Worm (Caenorhabditis elegans) whole organism, young adult: ENCODE measurements around the gene nmur-1.

Experiments
- K12H6.12 ChIP-seq: fragments of 200-800 bp; sonication (Bioruptor generic); optimal IDR thresholded peaks from 2 replicates; lab custom pipeline; 2018; ENCODE audit warnings: mild to moderate bottlenecking, missing genetic modification characterization, missing compliant biosample characterization
- Y67H2A.10 ChIP-seq: fragments of 200-800 bp; sonication (Bioruptor generic); conservative IDR thresholded peaks from 2 replicates; pipeline ENCODE4 v1.3.6; 2022; ENCODE audit warnings: missing genetic modification reagents, missing genetic modification characterization, missing compliant biosample characterization
- Y95B8A.8 ChIP-seq: fragments of 200-800 bp; sonication (Bioruptor generic); IDR thresholded peaks from 2 replicates; pipeline ENCODE4 v1.3.6; 2022; ENCODE audit warnings: missing genetic modification reagents, missing genetic modification characterization, missing compliant biosample characterization
- ama-1 ChIP-seq, 3 experiments: fragments of 150-350 bp in 1 of 3; sonication (generic microtip) in 2 of 3; optimal IDR thresholded peaks; 2 replicates each; lab custom pipeline; 2014 to 2018; ENCODE audit warnings: missing biosample characterization in 2 of 3, missing genetic modification characterization in 2 of 3, missing genetic modification reagents in 2 of 3
- bed-1 ChIP-seq: fragments of 200-800 bp; sonication (Bioruptor generic); IDR thresholded peaks from 2 replicates; pipeline ENCODE4 v1.3.6; 2022; ENCODE audit warnings: missing genetic modification reagents, missing genetic modification characterization, missing compliant biosample characterization
- dpl-1 ChIP-seq: fragments of 150-350 bp; optimal IDR thresholded peaks from 2 replicates; lab custom pipeline; 2014; ENCODE audit warnings: missing biosample characterization, missing genetic modification reagents, missing genetic modification characterization
- gei-17 ChIP-seq: fragments of 200-800 bp; sonication (Bioruptor generic); optimal IDR thresholded peaks from 2 replicates; lab custom pipeline; 2018; ENCODE audit warnings: mild to moderate bottlenecking, missing genetic modification characterization, missing compliant biosample characterization
- him-1 ChIP-seq: sonication (generic microtip); optimal IDR thresholded peaks from 2 replicates; lab custom pipeline; 2016; ENCODE audit warnings: missing genotype, missing genetic modification reagents, missing genetic modification characterization, missing compliant biosample characterization
- lsl-1 ChIP-seq: fragments of 200-800 bp; sonication (Bioruptor generic); optimal IDR thresholded peaks from 2 replicates; lab custom pipeline; 2018; ENCODE audit warnings: mild to moderate bottlenecking, missing genetic modification characterization, moderate library complexity, missing compliant biosample characterization
- nfyb-1 ChIP-seq: fragments of 200-800 bp; sonication (Bioruptor generic); IDR thresholded peaks from 2 replicates; pipeline ENCODE4 v1.3.6; 2022; ENCODE audit warnings: missing genetic modification reagents, missing genetic modification characterization, missing compliant biosample characterization
- nhr-179 ChIP-seq: sonication (generic microtip); optimal IDR thresholded peaks from 2 replicates; lab custom pipeline; 2016; ENCODE audit warnings: mild to moderate bottlenecking, missing genetic modification characterization, missing compliant biosample characterization
- pha-4 ChIP-seq: fragments of 150-350 bp; sonication (generic microtip); optimal IDR thresholded peaks from 2 replicates; lab custom pipeline; 2014; ENCODE audit warnings: missing biosample characterization, missing genetic modification reagents, missing genetic modification characterization
- unc-62 ChIP-seq: fragments of 150-350 bp; optimal IDR thresholded peaks from 2 replicates; lab custom pipeline; 2014; ENCODE audit warnings: missing biosample characterization, missing genetic modification reagents, missing genetic modification characterization

DNA sequence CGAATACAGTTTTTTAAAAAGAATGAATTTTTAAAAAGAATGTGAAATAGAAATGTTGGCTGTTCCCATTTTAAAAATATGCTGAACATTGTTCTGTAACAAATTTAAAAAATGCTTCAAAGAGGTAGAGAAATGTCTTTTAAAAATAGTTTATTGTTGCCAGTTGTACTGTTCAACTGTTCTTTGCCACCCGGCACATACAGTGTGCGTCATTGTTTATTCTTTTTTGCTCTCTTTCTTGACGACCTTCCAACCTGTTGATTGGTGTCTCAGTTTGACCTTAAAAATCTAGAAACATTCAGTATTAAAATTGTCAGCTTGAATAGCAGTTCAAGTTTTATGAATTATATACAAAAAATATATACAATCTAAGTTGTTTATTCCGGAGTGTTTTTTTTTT, 49.1 kb upstream of the nmur-1 start:
- TF ChIP-seq Y67H2A.10 (GFP tag; lab: Robert Waterston, UW) = no peak
- TF ChIP-seq ama-1 (optimal IDR thresholded peaks at IDR 0.05; lab: Kevin White, UChicago) = no peak
- no peak for TF ChIP-seq ama-1 (GFP tag; optimal IDR thresholded peaks at IDR 0.05; lab: Kevin White, UChicago)
- no peak for TF ChIP-seq gei-17 (GFP tag; lab: Kevin White, UChicago)
- TF ChIP-seq nfyb-1 (GFP tag; lab: Robert Waterston, UW) = no peak
- no peak for TF ChIP-seq Y95B8A.8 (GFP tag; lab: Robert Waterston, UW)
- TF ChIP-seq nhr-179 (tag; lab: Kevin White, UChicago) = no peak
- TF ChIP-seq K12H6.12 (tag; lab: Kevin White, UChicago) = no peak
- no peak for TF ChIP-seq bed-1 (GFP tag; lab: Robert Waterston, UW)
- no peak for TF ChIP-seq dpl-1 (GFP tag; lab: Kevin White, UChicago)
- TF ChIP-seq lsl-1 (GFP tag; lab: Kevin White, UChicago) = no peak
- TF ChIP-seq unc-62 (GFP tag; lab: Kevin White, UChicago) = no peak
- no peak for TF ChIP-seq pha-4 (tag; lab: Kevin White, UChicago)
- no peak for TF ChIP-seq him-1 (tag; lab: Kevin White, UChicago)
